Worm (Caenorhabditis elegans) whole organism, late embryonic: ENCODE measurements around the gene srd-42.
A peak's percentile ranks its signal among the peaks of the same experiment; 100 is the strongest.

Experiments
- C08G9.2 ChIP-seq: sonication (generic microtip); optimal IDR thresholded peaks from 2 replicates; lab custom pipeline; 2016; ENCODE audit warnings: mild to moderate bottlenecking, missing genetic modification characterization, moderate library complexity, missing compliant biosample characterization
- C38D4.7 ChIP-seq: fragments of 200-800 bp; sonication (Bioruptor generic); optimal IDR thresholded peaks from 2 replicates; lab custom pipeline; 2018; ENCODE audit warnings: mild to moderate bottlenecking, missing genetic modification characterization, moderate library complexity, missing compliant biosample characterization
- F13H6.1 ChIP-seq: sonication (generic microtip); optimal IDR thresholded peaks from 2 replicates; lab custom pipeline; 2016; ENCODE audit warnings: missing genetic modification characterization, missing compliant biosample characterization
- K02D7.2 ChIP-seq: sonication (generic microtip); optimal IDR thresholded peaks from 2 replicates; lab custom pipeline; 2017; ENCODE audit warnings: mild to moderate bottlenecking, missing genetic modification characterization, missing compliant biosample characterization
- K09A11.1 ChIP-seq: sonication (generic microtip); optimal IDR thresholded peaks from 2 replicates; lab custom pipeline; 2017; ENCODE audit warnings: antibody characterized with exemption, mild to moderate bottlenecking, missing genetic modification characterization, missing compliant biosample characterization; ENCODE audit not compliant: insufficient read depth
- T23F11.4 ChIP-seq: fragments of 200-800 bp; sonication (Bioruptor generic); optimal IDR thresholded peaks from 2 replicates; lab custom pipeline; 2018; ENCODE audit warnings: mild to moderate bottlenecking, missing genetic modification characterization, missing compliant biosample characterization
- Y22D7AL.16 ChIP-seq: sonication (generic microtip); optimal IDR thresholded peaks from 2 replicates; lab custom pipeline; 2016; ENCODE audit warnings: missing genetic modification characterization, missing compliant biosample characterization
- ceh-14 ChIP-seq: sonication (generic microtip); optimal IDR thresholded peaks from 2 replicates; lab custom pipeline; 2016; ENCODE audit warnings: missing genotype, missing genetic modification characterization, missing compliant biosample characterization
- ceh-18 ChIP-seq: sonication (generic microtip); optimal IDR thresholded peaks from 2 replicates; lab custom pipeline; 2016; ENCODE audit warnings: missing genetic modification characterization, missing compliant biosample characterization
- ceh-2 ChIP-seq: sonication (generic microtip); optimal IDR thresholded peaks from 2 replicates; lab custom pipeline; 2016; ENCODE audit warnings: missing genotype, missing genetic modification characterization, missing compliant biosample characterization
- ceh-24 ChIP-seq: sonication (generic microtip); optimal IDR thresholded peaks from 2 replicates; lab custom pipeline; 2016; ENCODE audit warnings: mild to moderate bottlenecking, missing genetic modification characterization, missing compliant biosample characterization
- ceh-31 ChIP-seq: sonication (generic microtip); optimal IDR thresholded peaks from 2 replicates; lab custom pipeline; 2016; ENCODE audit warnings: missing genetic modification characterization, missing compliant biosample characterization
- ceh-34 ChIP-seq: sonication (generic microtip); optimal IDR thresholded peaks from 2 replicates; lab custom pipeline; 2016; ENCODE audit warnings: mild to moderate bottlenecking, missing genetic modification characterization, missing compliant biosample characterization
- ceh-45 ChIP-seq: fragments of 200-800 bp; sonication (Bioruptor generic); IDR thresholded peaks from 2 replicates; pipeline ENCODE4 v1.3.6; 2022; ENCODE audit warnings: missing genetic modification reagents, missing genetic modification characterization, missing compliant biosample characterization
- ceh-6 ChIP-seq: fragments of 200-800 bp; sonication (Bioruptor generic); optimal IDR thresholded peaks from 2 replicates; lab custom pipeline; 2018; ENCODE audit warnings: mild to moderate bottlenecking, missing genetic modification characterization, missing compliant biosample characterization
- dmd-4 ChIP-seq: sonication (generic microtip); optimal IDR thresholded peaks from 2 replicates; lab custom pipeline; 2016; ENCODE audit warnings: borderline replicate concordance, missing genetic modification characterization, missing compliant biosample characterization
- dve-1 ChIP-seq: sonication (generic microtip); optimal IDR thresholded peaks from 2 replicates; lab custom pipeline; 2017; ENCODE audit warnings: antibody characterized with exemption, mild to moderate bottlenecking, missing genetic modification characterization, missing compliant biosample characterization
- elt-2 ChIP-seq: sonication (generic microtip); optimal IDR thresholded peaks from 2 replicates; lab custom pipeline; 2016; ENCODE audit warnings: missing genetic modification reagents, missing genetic modification characterization, missing compliant biosample characterization
- elt-4 ChIP-seq: sonication (generic microtip); optimal IDR thresholded peaks from 2 replicates; lab custom pipeline; 2016; ENCODE audit warnings: missing genetic modification characterization, missing compliant biosample characterization
- ets-4 ChIP-seq: sonication (generic microtip); optimal IDR thresholded peaks from 2 replicates; lab custom pipeline; 2016; ENCODE audit warnings: missing genetic modification characterization, missing compliant biosample characterization
- eyg-1 ChIP-seq: sonication (generic microtip); optimal IDR thresholded peaks from 2 replicates; lab custom pipeline; 2016; ENCODE audit warnings: missing genotype, missing genetic modification characterization, missing compliant biosample characterization
- fax-1 ChIP-seq: sonication (generic microtip); optimal IDR thresholded peaks from 2 replicates; lab custom pipeline; 2016; ENCODE audit warnings: missing genotype, missing genetic modification characterization, missing compliant biosample characterization
- fkh-10 ChIP-seq: fragments of 150-350 bp; optimal IDR thresholded peaks from 2 replicates; lab custom pipeline; 2014; ENCODE audit warnings: missing biosample characterization, missing genetic modification reagents, missing genetic modification characterization
- fkh-6 ChIP-seq: sonication (generic microtip); optimal IDR thresholded peaks from 2 replicates; lab custom pipeline; 2016; ENCODE audit warnings: missing genetic modification characterization, missing compliant biosample characterization
- hlh-15 ChIP-seq: sonication (generic microtip); optimal IDR thresholded peaks from 2 replicates; lab custom pipeline; 2016; ENCODE audit warnings: missing genetic modification characterization, missing compliant biosample characterization
- hlh-8 ChIP-seq: sonication (generic microtip); optimal IDR thresholded peaks from 2 replicates; lab custom pipeline; 2016; ENCODE audit warnings: missing genotype, missing genetic modification characterization, missing compliant biosample characterization
- lim-6 ChIP-seq: sonication (generic microtip); optimal IDR thresholded peaks from 2 replicates; lab custom pipeline; 2016; ENCODE audit warnings: missing genetic modification characterization, missing compliant biosample characterization
- lin-11 ChIP-seq: fragments of 200-800 bp; sonication (Bioruptor generic); optimal IDR thresholded peaks from 2 replicates; lab custom pipeline; 2018; ENCODE audit warnings: mild to moderate bottlenecking, missing genetic modification characterization, missing compliant biosample characterization
- madf-2 ChIP-seq: sonication (generic microtip); optimal IDR thresholded peaks from 2 replicates; lab custom pipeline; 2017; ENCODE audit warnings: missing genetic modification characterization, missing compliant biosample characterization
- nfya-1 ChIP-seq: sonication (generic microtip); optimal IDR thresholded peaks from 2 replicates; lab custom pipeline; 2017; ENCODE audit warnings: missing genetic modification characterization, mild to moderate bottlenecking, missing compliant biosample characterization, antibody characterized with exemption, moderate library complexity
- nhr-11 ChIP-seq: fragments of 150-350 bp; optimal IDR thresholded peaks from 2 replicates; lab custom pipeline; 2014; ENCODE audit warnings: missing biosample characterization, missing genetic modification characterization
- nhr-232 ChIP-seq: sonication (generic microtip); optimal IDR thresholded peaks from 2 replicates; lab custom pipeline; 2016; ENCODE audit warnings: missing genetic modification characterization, missing compliant biosample characterization
- odd-2 ChIP-seq: sonication (generic microtip); optimal IDR thresholded peaks from 2 replicates; lab custom pipeline; 2017; ENCODE audit warnings: antibody characterized with exemption, mild to moderate bottlenecking, missing genetic modification characterization, missing compliant biosample characterization
- pag-3 ChIP-seq: sonication (generic microtip); optimal IDR thresholded peaks from 2 replicates; lab custom pipeline; 2016; ENCODE audit warnings: missing compliant biosample characterization, missing genetic modification characterization, borderline replicate concordance
- pat-9 ChIP-seq: fragments of 200-800 bp; sonication (Bioruptor generic); optimal IDR thresholded peaks from 2 replicates; lab custom pipeline; 2018; ENCODE audit warnings: mild to moderate bottlenecking, missing genetic modification characterization, moderate library complexity, missing compliant biosample characterization
- pha-2 ChIP-seq: sonication (generic microtip); optimal IDR thresholded peaks from 2 replicates; lab custom pipeline; 2017; ENCODE audit warnings: mild to moderate bottlenecking, missing genetic modification characterization, missing compliant biosample characterization
- pha-4 ChIP-seq: fragments of 150-350 bp; optimal IDR thresholded peaks from 2 replicates; lab custom pipeline; 2018; ENCODE audit warnings: missing biosample characterization, missing genetic modification reagents, missing genetic modification characterization
- pqm-1 ChIP-seq: sonication (generic microtip); optimal IDR thresholded peaks from 2 replicates; lab custom pipeline; 2016; ENCODE audit warnings: missing genetic modification characterization, missing compliant biosample characterization
- pros-1 ChIP-seq: fragments of 150-350 bp; optimal IDR thresholded peaks from 2 replicates; lab custom pipeline; 2014; ENCODE audit warnings: missing biosample characterization, missing genetic modification reagents, missing genetic modification characterization
- ref-2 ChIP-seq: sonication (generic microtip); optimal IDR thresholded peaks from 2 replicates; lab custom pipeline; 2016; ENCODE audit warnings: missing genetic modification characterization, missing compliant biosample characterization
- rnt-1 ChIP-seq: sonication (generic microtip); optimal IDR thresholded peaks from 2 replicates; lab custom pipeline; 2016; ENCODE audit warnings: missing genetic modification characterization, missing compliant biosample characterization
- sdc-2 ChIP-seq: sonication (generic microtip); optimal IDR thresholded peaks from 2 replicates; lab custom pipeline; 2016; ENCODE audit warnings: missing genotype, missing genetic modification characterization, missing compliant biosample characterization
- sox-2 ChIP-seq: fragments of 200-800 bp; sonication (Bioruptor generic); IDR thresholded peaks from 2 replicates; pipeline ENCODE4 v1.3.6; 2022; ENCODE audit warnings: missing genetic modification reagents, missing genetic modification characterization, missing compliant biosample characterization
- syd-9 ChIP-seq: sonication (generic microtip); optimal IDR thresholded peaks from 2 replicates; lab custom pipeline; 2016; ENCODE audit warnings: mild to moderate bottlenecking, missing genetic modification characterization, moderate library complexity, missing compliant biosample characterization
- tbx-2 ChIP-seq: sonication (generic microtip); optimal IDR thresholded peaks from 2 replicates; lab custom pipeline; 2016; ENCODE audit warnings: missing genetic modification characterization, missing compliant biosample characterization
- tbx-7 ChIP-seq: sonication (generic microtip); optimal IDR thresholded peaks from 2 replicates; lab custom pipeline; 2016; ENCODE audit warnings: missing genotype, missing genetic modification characterization, missing compliant biosample characterization
- unc-3 ChIP-seq, 2 experiments: fragments of 200-800 bp in 1 of 2; sonication (Bioruptor generic) in 1 of 2; sonication (generic microtip) in 1 of 2; conservative IDR thresholded peaks in 1 of 2; optimal IDR thresholded peaks in 1 of 2; 2 replicates each; pipeline versions ENCODE4 v1.3.6 to Lab custom; 2016 to 2022; ENCODE audit warnings: missing compliant biosample characterization in 2 of 2, missing genetic modification characterization in 2 of 2, missing genetic modification reagents in 1 of 2
- unc-42 ChIP-seq: sonication (generic microtip); optimal IDR thresholded peaks from 2 replicates; lab custom pipeline; 2016; ENCODE audit warnings: missing genotype, missing genetic modification characterization, missing compliant biosample characterization
- unc-55 ChIP-seq: sonication (generic microtip); optimal IDR thresholded peaks from 2 replicates; lab custom pipeline; 2017; ENCODE audit warnings: missing biosample characterization, missing genetic modification reagents, missing genetic modification characterization
- unc-86 ChIP-seq: sonication (generic microtip); optimal IDR thresholded peaks from 2 replicates; lab custom pipeline; 2016; ENCODE audit warnings: missing genetic modification characterization, missing compliant biosample characterization
- ztf-16 ChIP-seq: sonication (generic microtip); optimal IDR thresholded peaks from 2 replicates; lab custom pipeline; 2017; ENCODE audit warnings: missing genetic modification characterization, missing compliant biosample characterization

The srd-42 gene

ce11 chrX:13306869-13307446 is 3.7 kb upstream of the srd-42 start:
- TF ChIP-seq pat-9 (tag; lab: Kevin White, UChicago) = peak; percentile 93
- peak; percentile 83 for TF ChIP-seq fkh-10 (GFP tag; lab: Kevin White, UChicago)
- peak; percentile 89 for TF ChIP-seq K02D7.2 (tag; lab: Kevin White, UChicago)
- peak; percentile 85 for TF ChIP-seq tbx-2 (tag; lab: Kevin White, UChicago)
- peak; percentile 89 for TF ChIP-seq dmd-4 (tag; lab: Kevin White, UChicago)
- TF ChIP-seq ceh-34 (tag; lab: Kevin White, UChicago) = peak; percentile 91
- TF ChIP-seq unc-3 (GFP tag; conservative IDR thresholded peaks at IDR 0.05; lab: Robert Waterston, UW) = peak; percentile 91
- TF ChIP-seq unc-3 (tag; optimal IDR thresholded peaks at IDR 0.05; lab: Kevin White, UChicago) = peak; percentile 92
- TF ChIP-seq dve-1 = peak; percentile 95
- TF ChIP-seq lim-6 (tag; lab: Kevin White, UChicago) = peak; percentile 64
- TF ChIP-seq nhr-11 (tag; lab: Kevin White, UChicago) = no peak
- peak; percentile 83 for TF ChIP-seq ceh-24
- TF ChIP-seq ceh-6 (GFP tag; lab: Kevin White, UChicago) = peak; percentile 94
- TF ChIP-seq unc-42 (tag; lab: Kevin White, UChicago) = peak; percentile 68
- TF ChIP-seq ets-4 (tag; lab: Kevin White, UChicago) = peak; percentile 52
- TF ChIP-seq ztf-16 (tag; lab: Kevin White, UChicago) = peak; percentile 88
- TF ChIP-seq unc-55 (GFP tag; lab: Kevin White, UChicago) = peak; percentile 62
- TF ChIP-seq Y22D7AL.16 (tag; lab: Kevin White, UChicago) = peak; percentile 90
- TF ChIP-seq pha-4 (tag; lab: Kevin White, UChicago) = no peak
- peak; percentile 89 for TF ChIP-seq syd-9 (tag; lab: Kevin White, UChicago)
- peak; percentile 80 for TF ChIP-seq nfya-1
- TF ChIP-seq sdc-2 = peak; percentile 91
- TF ChIP-seq pha-2 = peak; percentile 84
- peak; percentile 88 for TF ChIP-seq T23F11.4 (GFP tag; lab: Kevin White, UChicago)
- TF ChIP-seq C38D4.7 (GFP tag; lab: Kevin White, UChicago) = peak; percentile 88
- TF ChIP-seq fax-1 (tag; lab: Kevin White, UChicago) = peak; percentile 87
- TF ChIP-seq pros-1 (tag; lab: Kevin White, UChicago) = peak; percentile 66
- peak; percentile 80 for TF ChIP-seq rnt-1
- peak; percentile 87 for TF ChIP-seq hlh-15 (tag; lab: Kevin White, UChicago)
- TF ChIP-seq elt-2 (tag; lab: Kevin White, UChicago) = peak; percentile 94
- peak; percentile 83 for TF ChIP-seq ref-2 (tag; lab: Kevin White, UChicago)
- TF ChIP-seq ceh-45 = peak; percentile 89
- TF ChIP-seq ceh-2 = peak; percentile 83
- TF ChIP-seq ceh-18 = peak; percentile 78
- TF ChIP-seq pag-3 = peak; percentile 74
- peak; percentile 86 for TF ChIP-seq eyg-1
- TF ChIP-seq ceh-14 (tag; lab: Kevin White, UChicago) = peak; percentile 78
- TF ChIP-seq pqm-1 = peak; percentile 53
- TF ChIP-seq C08G9.2 (tag; lab: Kevin White, UChicago) = peak; percentile 71
- peak; percentile 90 for TF ChIP-seq lin-11 (tag; lab: Kevin White, UChicago)
- no peak for TF ChIP-seq elt-4
- peak; percentile 89 for TF ChIP-seq madf-2 (tag; lab: Kevin White, UChicago)
- peak; percentile 69 for TF ChIP-seq odd-2
- peak; percentile 82 for TF ChIP-seq ceh-31 (tag; lab: Kevin White, UChicago)
- peak; percentile 83 for TF ChIP-seq K09A11.1
- peak; percentile 93 for TF ChIP-seq hlh-8 (tag; lab: Kevin White, UChicago)
- TF ChIP-seq nhr-232 (tag; lab: Kevin White, UChicago) = peak; percentile 82
- peak; percentile 29 for TF ChIP-seq tbx-7 (tag; lab: Kevin White, UChicago)
- peak; percentile 91 for TF ChIP-seq unc-86 (tag; lab: Kevin White, UChicago)
- peak; percentile 72 for TF ChIP-seq F13H6.1 (tag; lab: Kevin White, UChicago)
- TF ChIP-seq sox-2 (GFP tag; lab: Robert Waterston, UW) = peak; percentile 92
- peak; percentile 89 for TF ChIP-seq fkh-6 (tag; lab: Kevin White, UChicago)
